Fruit fly (Drosophila melanogaster): ENCODE measurements around the gene Got2.

DNA sequence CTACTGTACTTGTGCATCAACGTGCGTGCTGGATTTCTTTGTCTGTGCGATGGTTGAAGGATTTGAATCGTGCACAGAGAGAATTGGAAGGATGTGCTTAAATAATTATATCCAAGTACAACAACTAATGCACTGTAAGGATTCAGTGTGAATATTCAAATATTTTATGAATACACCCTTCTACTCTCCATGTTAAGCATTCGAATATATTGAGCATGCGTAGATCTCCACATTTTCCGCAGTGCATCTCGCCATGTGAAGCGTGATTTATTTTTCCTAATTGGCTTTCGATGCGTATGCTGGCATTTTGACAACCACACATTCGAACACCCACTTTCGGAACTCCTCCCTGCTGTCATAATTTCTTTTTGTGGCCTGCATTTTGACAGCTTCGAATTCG is 27.5 kb downstream of the Got2 start:
- TF ChIP-seq CG13775 (GFP tag; optimal IDR thresholded peaks at IDR 0.05) (no peak), Aef1 (GFP tag; IDR thresholded peaks at IDR 0.05) (no peak), sima (GFP tag; optimal IDR thresholded peaks at IDR 0.05) (no peak), ash1 (GFP tag; optimal IDR thresholded peaks at IDR 0.05) (no peak)

Measured in whole organism, embryonic.